Fruit fly (Drosophila melanogaster) whole organism, embryonic: ENCODE measurements around the gene UbcE2H.

ENCODE experiments used
- CG10366 ChIP-seq: fragments of 200-800 bp; sonication (Bioruptor generic); IDR thresholded peaks from 2 replicates; pipeline ENCODE4 v1.3.6; 2022; ENCODE audit warnings: missing biosample characterization, missing genetic modification characterization
- CG11696 ChIP-seq: fragments of 200-800 bp; sonication (Bioruptor generic); IDR thresholded peaks from 2 replicates; pipeline ENCODE4 v1.3.6; 2022; ENCODE audit warnings: missing biosample characterization, missing genetic modification characterization
- CG12104 ChIP-seq: fragments of 200-800 bp; sonication (Bioruptor generic); optimal IDR thresholded peaks from 3 replicates; lab custom pipeline; 2016; ENCODE audit warnings: missing biosample characterization, missing genetic modification characterization
- CG12236 ChIP-seq: fragments of 200-800 bp; sonication (Bioruptor generic); optimal IDR thresholded peaks from 2 replicates; lab custom pipeline; 2016; ENCODE audit warnings: missing biosample characterization, missing genetic modification characterization
- CG12659 ChIP-seq: fragments of 200-800 bp; sonication (Bioruptor generic); optimal IDR thresholded peaks from 3 replicates; lab custom pipeline; 2017; ENCODE audit warnings: mild to moderate bottlenecking, missing biosample characterization, missing genetic modification reagents, missing genetic modification characterization
- CG13424 ChIP-seq: fragments of 200-800 bp; sonication (Bioruptor generic); optimal IDR thresholded peaks from 2 replicates; lab custom pipeline; 2019; ENCODE audit warnings: missing biosample characterization, mild to moderate bottlenecking, missing genetic modification characterization, moderate library complexity
- CG13894 ChIP-seq: fragments of 200-800 bp; sonication (Bioruptor generic); optimal IDR thresholded peaks from 3 replicates; lab custom pipeline; 2018; ENCODE audit warnings: missing biosample characterization, mild to moderate bottlenecking, missing genetic modification characterization, moderate library complexity
- CG1529 ChIP-seq: fragments of 200-800 bp; sonication (Bioruptor generic); optimal IDR thresholded peaks from 3 replicates; lab custom pipeline; 2018; ENCODE audit warnings: missing biosample characterization, missing genetic modification characterization
- CG15514 ChIP-seq: fragments of 200-800 bp; sonication (Bioruptor generic); optimal IDR thresholded peaks from 3 replicates; lab custom pipeline; 2017; ENCODE audit warnings: missing biosample characterization, missing genetic modification characterization, mild to moderate bottlenecking, moderate library complexity, missing genetic modification reagents
- CG18476 ChIP-seq: fragments of 200-800 bp; sonication (Bioruptor generic); optimal IDR thresholded peaks from 2 replicates; lab custom pipeline; 2016; ENCODE audit warnings: missing biosample characterization, mild to moderate bottlenecking, missing genetic modification characterization
- CG2116 ChIP-seq: fragments of 200-800 bp; sonication (Bioruptor generic); optimal IDR thresholded peaks from 3 replicates; lab custom pipeline; 2018; ENCODE audit warnings: missing biosample characterization, mild to moderate bottlenecking, missing genetic modification characterization
- CG2875 ChIP-seq: fragments of 200-800 bp; sonication (Bioruptor generic); optimal IDR thresholded peaks from 2 replicates; lab custom pipeline; 2017; ENCODE audit warnings: missing biosample characterization, mild to moderate bottlenecking, missing genetic modification characterization, missing genetic modification reagents
- CG31388 ChIP-seq: fragments of 200-800 bp; sonication (Bioruptor generic); optimal IDR thresholded peaks from 2 replicates; lab custom pipeline; 2016; ENCODE audit warnings: missing biosample characterization, missing genetic modification characterization
- CG32767 ChIP-seq: fragments of 200-800 bp; sonication (Bioruptor generic); IDR thresholded peaks from 2 replicates; pipeline ENCODE4 v1.3.6; 2022; ENCODE audit warnings: missing biosample characterization, missing genetic modification characterization
- CG34422 ChIP-seq: fragments of 200-800 bp; sonication (Bioruptor generic); IDR thresholded peaks from 3 replicates; pipeline ENCODE4 v1.3.6; 2022; ENCODE audit warnings: missing biosample characterization, missing genetic modification characterization
- CG4424 ChIP-seq: fragments of 200-800 bp; sonication (Bioruptor generic); optimal IDR thresholded peaks from 3 replicates; lab custom pipeline; 2016; ENCODE audit warnings: missing biosample characterization, missing genetic modification characterization
- CG6254 ChIP-seq: fragments of 200-800 bp; sonication (Bioruptor generic); optimal IDR thresholded peaks from 3 replicates; lab custom pipeline; 2017; ENCODE audit warnings: mild to moderate bottlenecking, missing biosample characterization, missing genetic modification reagents, missing genetic modification characterization
- CG7372 ChIP-seq: fragments of 200-800 bp; sonication (Bioruptor generic); IDR thresholded peaks from 2 replicates; pipeline ENCODE4 v1.3.6; 2022; ENCODE audit warnings: missing biosample characterization, missing genetic modification characterization
- CG7839 ChIP-seq: fragments of 200-800 bp; sonication (Bioruptor generic); optimal IDR thresholded peaks from 3 replicates; lab custom pipeline; 2018; ENCODE audit warnings: missing biosample characterization, mild to moderate bottlenecking, missing genetic modification characterization, moderate library complexity
- CG7987 ChIP-seq: fragments of 200-800 bp; sonication (Bioruptor generic); optimal IDR thresholded peaks from 2 replicates; lab custom pipeline; 2018; ENCODE audit warnings: missing biosample characterization, mild to moderate bottlenecking, missing genetic modification characterization, moderate library complexity
- CG8388 ChIP-seq: fragments of 200-800 bp; sonication (Bioruptor generic); optimal IDR thresholded peaks from 2 replicates; lab custom pipeline; 2019; ENCODE audit warnings: missing biosample characterization, mild to moderate bottlenecking, missing genetic modification characterization, moderate library complexity
- D19A ChIP-seq: fragments of 200-800 bp; optimal IDR thresholded peaks from 3 replicates; lab custom pipeline; 2019; ENCODE audit warnings: missing biosample characterization, mild to moderate bottlenecking, missing genetic modification characterization, moderate library complexity
- Elba2 ChIP-seq: fragments of 200-800 bp; sonication (Bioruptor generic); optimal IDR thresholded peaks from 3 replicates; lab custom pipeline; 2016; ENCODE audit warnings: missing biosample characterization, missing genetic modification characterization
- Ets65A ChIP-seq: fragments of 200-800 bp; sonication (Bioruptor generic); peaks from one replicate; lab custom pipeline; 2016; ENCODE audit warnings: missing biosample characterization, missing genetic modification characterization
- H2.0 ChIP-seq: fragments of 200-800 bp; sonication (Bioruptor generic); IDR thresholded peaks from 2 replicates; pipeline ENCODE4 v1.3.6; 2022; ENCODE audit warnings: missing biosample characterization, missing genetic modification characterization
- HHEX ChIP-seq: fragments of 200-800 bp; sonication (Bioruptor generic); optimal IDR thresholded peaks from 3 replicates; lab custom pipeline; 2017; ENCODE audit warnings: missing biosample characterization, mild to moderate bottlenecking, missing genetic modification characterization, missing genetic modification reagents
- HLH3B ChIP-seq: fragments of 200-800 bp; sonication (Bioruptor generic); IDR thresholded peaks from 2 replicates; pipeline ENCODE4 v1.3.6; 2022; ENCODE audit warnings: missing biosample characterization, missing genetic modification characterization
- MESR4 ChIP-seq: fragments of 200-800 bp; sonication (Bioruptor generic); optimal IDR thresholded peaks from 2 replicates; lab custom pipeline; 2018; ENCODE audit warnings: missing biosample characterization, mild to moderate bottlenecking, missing genetic modification characterization, moderate library complexity
- Mes4 ChIP-seq: fragments of 200-800 bp; sonication (Bioruptor generic); optimal IDR thresholded peaks from 2 replicates; lab custom pipeline; 2016; ENCODE audit warnings: missing biosample characterization, missing genetic modification characterization
- NFAT ChIP-seq: fragments of 200-800 bp; sonication (Bioruptor generic); IDR thresholded peaks from 2 replicates; pipeline ENCODE4 v1.3.6; 2022; ENCODE audit warnings: missing biosample characterization, missing genetic modification characterization
- Oli ChIP-seq: fragments of 200-800 bp; sonication (Bioruptor generic); optimal IDR thresholded peaks from 2 replicates; lab custom pipeline; 2018; ENCODE audit warnings: missing biosample characterization, mild to moderate bottlenecking, missing genetic modification characterization, moderate library complexity
- Rx ChIP-seq: fragments of 200-800 bp; sonication (Bioruptor generic); IDR thresholded peaks from 2 replicates; pipeline ENCODE4 v1.3.6; 2022; ENCODE audit warnings: missing biosample characterization, missing genetic modification characterization
- Six4 ChIP-seq: fragments of 200-800 bp; sonication (Bioruptor generic); optimal IDR thresholded peaks from 2 replicates; lab custom pipeline; 2016; ENCODE audit warnings: missing biosample characterization, missing genetic modification characterization
- ap ChIP-seq: fragments of 200-800 bp; sonication (Bioruptor generic); IDR thresholded peaks from 2 replicates; pipeline ENCODE4 v1.3.6; 2022; ENCODE audit warnings: missing biosample characterization, missing genetic modification characterization
- crp ChIP-seq, 2 experiments: fragments of 200-800 bp; sonication (Bioruptor generic); optimal IDR thresholded peaks; 2 replicates in 1 of 2; 3 replicates in 1 of 2; lab custom pipeline; 2017; ENCODE audit warnings: missing biosample characterization in 2 of 2, missing genetic modification characterization in 2 of 2, mild to moderate bottlenecking in 1 of 2, moderate library complexity in 1 of 2
- cwo ChIP-seq: fragments of 200-800 bp; sonication (Bioruptor generic); optimal IDR thresholded peaks from 3 replicates; lab custom pipeline; 2017; ENCODE audit warnings: missing biosample characterization, missing genetic modification characterization, mild to moderate bottlenecking, moderate library complexity, missing genetic modification reagents
- esg ChIP-seq: fragments of 200-800 bp; sonication (Bioruptor generic); conservative IDR thresholded peaks from 2 replicates; pipeline ENCODE4 v1.3.6; 2022; ENCODE audit warnings: missing biosample characterization, missing genetic modification characterization
- fd64A ChIP-seq: fragments of 200-800 bp; sonication (Bioruptor generic); optimal IDR thresholded peaks from 3 replicates; lab custom pipeline; 2018; ENCODE audit warnings: missing biosample characterization, mild to moderate bottlenecking, missing genetic modification characterization
- gem ChIP-seq: fragments of 200-800 bp; sonication (Bioruptor generic); optimal IDR thresholded peaks from 2 replicates; lab custom pipeline; 2019; ENCODE audit warnings: missing biosample characterization, mild to moderate bottlenecking, missing genetic modification characterization, moderate library complexity
- gsb-n ChIP-seq: fragments of 200-800 bp; sonication (Bioruptor generic); optimal IDR thresholded peaks from 3 replicates; lab custom pipeline; 2018; ENCODE audit warnings: missing biosample characterization, mild to moderate bottlenecking, missing genetic modification characterization
- her ChIP-seq: fragments of 200-800 bp; sonication (Bioruptor generic); optimal IDR thresholded peaks from 2 replicates; lab custom pipeline; 2016; ENCODE audit warnings: missing biosample characterization, missing genetic modification characterization
- lab ChIP-seq: fragments of 200-800 bp; sonication (Bioruptor generic); optimal IDR thresholded peaks from 3 replicates; lab custom pipeline; 2017; ENCODE audit warnings: missing biosample characterization, missing genetic modification characterization, mild to moderate bottlenecking, moderate library complexity, missing genetic modification reagents
- mam ChIP-seq: fragments of 200-800 bp; sonication (Bioruptor generic); optimal IDR thresholded peaks from 3 replicates; lab custom pipeline; 2016; ENCODE audit warnings: missing biosample characterization, missing genetic modification characterization
- nmo ChIP-seq: fragments of 200-800 bp; sonication (Bioruptor generic); optimal IDR thresholded peaks from 2 replicates; lab custom pipeline; 2018; ENCODE audit warnings: missing biosample characterization, mild to moderate bottlenecking, missing genetic modification characterization, moderate library complexity
- oc ChIP-seq: fragments of 200-800 bp; sonication (Bioruptor generic); optimal IDR thresholded peaks from 2 replicates; lab custom pipeline; 2018; ENCODE audit warnings: missing biosample characterization, mild to moderate bottlenecking, missing genetic modification characterization, moderate library complexity
- salm ChIP-seq: fragments of 200-800 bp; sonication (Bioruptor generic); optimal IDR thresholded peaks from 2 replicates; lab custom pipeline; 2018; ENCODE audit warnings: missing biosample characterization, mild to moderate bottlenecking, missing genetic modification characterization
- ttk ChIP-seq: fragments of 200-800 bp; sonication (Bioruptor generic); IDR thresholded peaks from 2 replicates; pipeline ENCODE4 v2.1.2; 2022; ENCODE audit warnings: missing biosample characterization, missing genetic modification characterization
- vnd ChIP-seq: fragments of 200-800 bp; sonication (Bioruptor generic); IDR thresholded peaks from 3 replicates; pipeline ENCODE4 v1.3.6; 2022; ENCODE audit warnings: missing biosample characterization, missing genetic modification characterization; ENCODE audit not compliant: partially characterized antibody
- wdn ChIP-seq: fragments of 200-800 bp; sonication (Bioruptor generic); IDR thresholded peaks from 2 replicates; pipeline ENCODE4 v1.3.6; 2022; ENCODE audit warnings: missing biosample characterization, missing genetic modification characterization
- wek ChIP-seq: fragments of 200-800 bp; sonication (Bioruptor generic); optimal IDR thresholded peaks from 3 replicates; lab custom pipeline; 2018; ENCODE audit warnings: missing biosample characterization, mild to moderate bottlenecking, missing genetic modification characterization, moderate library complexity

UbcE2H gene

DNA sequence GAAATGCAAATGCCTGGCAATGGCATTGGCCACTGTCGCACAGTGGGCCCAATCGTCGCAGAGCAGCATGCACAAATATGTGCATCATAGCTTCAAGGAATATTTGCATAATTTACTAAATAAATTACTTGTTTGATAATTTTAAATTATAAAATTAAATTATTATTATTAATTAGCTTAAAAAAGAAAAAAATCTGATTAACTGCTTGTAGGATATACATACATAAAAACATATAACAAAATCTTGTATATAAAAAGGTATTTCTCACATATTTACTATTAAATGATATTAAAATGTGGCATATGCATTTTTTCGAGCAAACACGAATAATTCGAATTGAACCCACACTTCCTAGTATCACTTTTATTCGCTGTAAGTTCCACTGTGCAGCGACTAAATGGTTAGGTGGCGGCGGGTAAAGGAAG, 31.4 kb upstream of the UbcE2H start (continued):
- TF ChIP-seq CG6254 (GFP tag; lab: Kevin White, UChicago) (peak; percentile 59), Elba2 (GFP tag; lab: Kevin White, UChicago) (no peak), MESR4 (GFP tag; lab: Kevin White, UChicago) (no peak), HLH3B (GFP tag; lab: Robert Waterston, UW) (peak; percentile 33; the same call in 1 of the 2 replicates), CG10366 (GFP tag; lab: Robert Waterston, UW) (peak; percentile 19; the same call in 1 of the 2 replicates), esg (0 out of 2 replicates have a peak, but pooled peaks have one; percentile 27), CG18476 (GFP tag; lab: Kevin White, UChicago) (no peak), CG7372 (GFP tag; lab: Robert Waterston, UW) (no peak; the same call in 1 of the 2 replicates), CG2875 (peak; percentile 41), wek (GFP tag; lab: Kevin White, UChicago) (no peak), H2.0 (GFP tag; lab: Robert Waterston, UW) (no peak), Mes4 (GFP tag; lab: Kevin White, UChicago) (no peak), lab (GFP tag; lab: Kevin White, UChicago) (no peak), Six4 (GFP tag; lab: Kevin White, UChicago) (peak; percentile 9), CG7839 (tag; lab: Kevin White, UChicago) (peak; percentile 62), fd64A (no peak), CG31388 (GFP tag; lab: Kevin White, UChicago) (no peak), her (GFP tag; lab: Kevin White, UChicago) (no peak), vnd (GFP tag; lab: Robert Waterston, UW) (no peak), D19A (tag; lab: Kevin White, UChicago) (peak; percentile 60), CG13894 (tag; lab: Kevin White, UChicago) (no peak), ap (no peak), Oli (tag; lab: Kevin White, UChicago) (peak; percentile 74), NFAT (GFP tag; lab: Robert Waterston, UW) (0 out of 2 replicates have a peak, but pooled peaks have one; percentile 31), nmo (peak; percentile 81), Rx (GFP tag; lab: Robert Waterston, UW) (no peak), CG12659 (peak; percentile 28), CG13424 (peak; percentile 69), mam (GFP tag; lab: Kevin White, UChicago) (no peak), gsb-n (peak; percentile 63), oc (peak; percentile 45), salm (peak; percentile 22), crp (GFP tag; optimal IDR thresholded peaks at IDR 0.05; lab: Kevin White, UChicago) (no peak), cwo (GFP tag; lab: Kevin White, UChicago) (peak; percentile 4), CG32767 (GFP tag; lab: Robert Waterston, UW) (peak; percentile 43; the same call in 1 of the 2 replicates), CG4424 (GFP tag; lab: Kevin White, UChicago) (peak; percentile 63), CG34422 (GFP tag; lab: Robert Waterston, UW) (peak; percentile 18; the same call in 1 of the 3 replicates), CG7987 (GFP tag; lab: Kevin White, UChicago) (no peak), wdn (GFP tag; lab: Robert Waterston, UW) (no peak), CG15514 (GFP tag; lab: Kevin White, UChicago) (no peak), HHEX (GFP tag; lab: Kevin White, UChicago) (peak; percentile 26), CG11696 (no peak), CG12104 (peak; percentile 27), gem (peak; percentile 75), CG12236 (GFP tag; lab: Kevin White, UChicago) (no peak), CG8388 (GFP tag; lab: Kevin White, UChicago) (peak; percentile 62), CG1529 (GFP tag; lab: Kevin White, UChicago) (peak; percentile 9), ttk (peak; percentile 56; the same call in 1 of the 2 replicates), CG2116 (peak; percentile 51), Ets65A (GFP tag; lab: Kevin White, UChicago) (peak; percentile 65)
